Worm (Caenorhabditis elegans) whole organism, young adult: ENCODE data around the gene icl-1.

Experiments
- B0019.2 ChIP-seq: fragments of 200-800 bp; sonication (Bioruptor generic); conservative IDR thresholded peaks from 2 replicates; pipeline ENCODE4 v1.3.6; 2022; ENCODE audit warnings: missing genetic modification reagents, missing genetic modification characterization, missing compliant biosample characterization
- B0336.3 ChIP-seq: fragments of 200-800 bp; sonication (Bioruptor generic); IDR thresholded peaks from 2 replicates; pipeline ENCODE4 v1.3.6; 2022; ENCODE audit warnings: missing genetic modification characterization, missing compliant biosample characterization
- F22D6.2 ChIP-seq: sonication (generic microtip); optimal IDR thresholded peaks from 2 replicates; lab custom pipeline; 2016; ENCODE audit warnings: mild to moderate bottlenecking, missing genetic modification characterization, missing compliant biosample characterization
- F23B12.7 ChIP-seq: sonication (generic microtip); optimal IDR thresholded peaks from 2 replicates; lab custom pipeline; 2017; ENCODE audit warnings: missing genetic modification characterization, mild to moderate bottlenecking, missing compliant biosample characterization, antibody characterized with exemption, moderate library complexity; ENCODE audit not compliant: insufficient read depth
- F39B2.1 ChIP-seq: fragments of 200-800 bp; sonication (Bioruptor generic); IDR thresholded peaks from 2 replicates; pipeline ENCODE4 v1.3.6; 2022; ENCODE audit warnings: missing genetic modification reagents, missing genetic modification characterization, missing compliant biosample characterization
- F57A8.1 ChIP-seq: fragments of 200-800 bp; sonication (Bioruptor generic); optimal IDR thresholded peaks from 2 replicates; lab custom pipeline; 2018; ENCODE audit warnings: mild to moderate bottlenecking, missing genetic modification characterization, moderate library complexity, missing compliant biosample characterization
- K12H6.12 ChIP-seq: fragments of 200-800 bp; sonication (Bioruptor generic); optimal IDR thresholded peaks from 2 replicates; lab custom pipeline; 2018; ENCODE audit warnings: mild to moderate bottlenecking, missing genetic modification characterization, missing compliant biosample characterization
- Y56A3A.18 ChIP-seq: fragments of 200-800 bp; sonication (Bioruptor generic); IDR thresholded peaks from 2 replicates; pipeline ENCODE4 v1.3.6; 2022; ENCODE audit warnings: missing genetic modification reagents, missing genetic modification characterization, missing compliant biosample characterization
- Y95B8A.8 ChIP-seq: fragments of 200-800 bp; sonication (Bioruptor generic); IDR thresholded peaks from 2 replicates; pipeline ENCODE4 v1.3.6; 2022; ENCODE audit warnings: missing genetic modification reagents, missing genetic modification characterization, missing compliant biosample characterization
- aptf-3 ChIP-seq: fragments of 200-800 bp; sonication (Bioruptor generic); IDR thresholded peaks from 2 replicates; pipeline ENCODE4 v1.3.6; 2022; ENCODE audit warnings: missing genetic modification characterization, missing compliant biosample characterization
- athp-1 ChIP-seq: sonication (generic microtip); optimal IDR thresholded peaks from 2 replicates; lab custom pipeline; 2017; ENCODE audit warnings: mild to moderate bottlenecking, missing genetic modification characterization, missing compliant biosample characterization
- attf-3 ChIP-seq: fragments of 200-800 bp; sonication (Bioruptor generic); conservative IDR thresholded peaks from 2 replicates; pipeline ENCODE4 v1.3.6; 2022; ENCODE audit warnings: missing genetic modification reagents, missing genetic modification characterization, missing compliant biosample characterization
- attf-6 ChIP-seq: fragments of 200-800 bp; sonication (Bioruptor generic); IDR thresholded peaks from 2 replicates; pipeline ENCODE4 v1.3.6; 2022; ENCODE audit warnings: missing genetic modification reagents, missing genetic modification characterization, missing compliant biosample characterization
- ceh-100 ChIP-seq: fragments of 200-800 bp; sonication (Bioruptor generic); IDR thresholded peaks from 2 replicates; pipeline ENCODE4 v1.3.6; 2022; ENCODE audit warnings: missing genetic modification reagents, missing genetic modification characterization, missing compliant biosample characterization
- ceh-79 ChIP-seq: sonication (generic microtip); optimal IDR thresholded peaks from 2 replicates; lab custom pipeline; 2017; ENCODE audit warnings: mild to moderate bottlenecking, missing genetic modification characterization, missing compliant biosample characterization
- dpff-1 ChIP-seq: sonication (generic microtip); optimal IDR thresholded peaks from 2 replicates; lab custom pipeline; 2017; ENCODE audit warnings: mild to moderate bottlenecking, missing genetic modification characterization, missing compliant biosample characterization
- dpl-1 ChIP-seq: fragments of 150-350 bp; optimal IDR thresholded peaks from 2 replicates; lab custom pipeline; 2014; ENCODE audit warnings: missing biosample characterization, missing genetic modification reagents, missing genetic modification characterization
- egl-18 ChIP-seq: fragments of 200-800 bp; sonication (Bioruptor generic); IDR thresholded peaks from 2 replicates; pipeline ENCODE4 v1.3.6; 2022; ENCODE audit warnings: missing genetic modification reagents, missing genetic modification characterization, missing compliant biosample characterization
- egl-44 ChIP-seq: fragments of 200-800 bp; sonication (Bioruptor generic); IDR thresholded peaks from 2 replicates; pipeline ENCODE4 v1.3.6; 2022; ENCODE audit warnings: missing genetic modification reagents, missing genetic modification characterization, missing compliant biosample characterization
- ets-4 ChIP-seq: fragments of 200-800 bp; sonication (Bioruptor generic); optimal IDR thresholded peaks from 2 replicates; lab custom pipeline; 2018; ENCODE audit warnings: mild to moderate bottlenecking, missing genetic modification characterization, missing compliant biosample characterization
- fkh-3 ChIP-seq: sonication (generic microtip); optimal IDR thresholded peaks from 2 replicates; lab custom pipeline; 2016; ENCODE audit warnings: mild to moderate bottlenecking, missing genetic modification characterization, missing compliant biosample characterization
- gei-17 ChIP-seq: fragments of 200-800 bp; sonication (Bioruptor generic); optimal IDR thresholded peaks from 2 replicates; lab custom pipeline; 2018; ENCODE audit warnings: mild to moderate bottlenecking, missing genetic modification characterization, missing compliant biosample characterization
- hmg-20 ChIP-seq: fragments of 200-800 bp; sonication (Bioruptor generic); IDR thresholded peaks from 2 replicates; pipeline ENCODE4 v1.3.6; 2022; ENCODE audit warnings: missing genetic modification reagents, missing genetic modification characterization, missing compliant biosample characterization
- lin-26 ChIP-seq: fragments of 200-800 bp; sonication (Bioruptor generic); IDR thresholded peaks from 2 replicates; pipeline ENCODE4 v1.3.6; 2022; ENCODE audit warnings: missing genetic modification reagents, missing genetic modification characterization, missing compliant biosample characterization
- lin-54 ChIP-seq: fragments of 200-800 bp; sonication (Bioruptor generic); optimal IDR thresholded peaks from 2 replicates; lab custom pipeline; 2018; ENCODE audit warnings: mild to moderate bottlenecking, missing genetic modification characterization, missing compliant biosample characterization
- madf-3 ChIP-seq: fragments of 200-800 bp; sonication (Bioruptor generic); IDR thresholded peaks from 2 replicates; pipeline ENCODE4 v1.3.6; 2022; ENCODE audit warnings: missing genetic modification reagents, missing genetic modification characterization, missing compliant biosample characterization
- madf-8 ChIP-seq: fragments of 200-800 bp; sonication (Bioruptor generic); conservative IDR thresholded peaks from 2 replicates; pipeline ENCODE4 v1.3.6; 2022; ENCODE audit warnings: missing genetic modification reagents, missing genetic modification characterization, missing compliant biosample characterization
- nfya-1 ChIP-seq: sonication (generic microtip); optimal IDR thresholded peaks from 2 replicates; lab custom pipeline; 2017; ENCODE audit warnings: antibody characterized with exemption, missing compliant biosample characterization, missing genetic modification characterization, borderline replicate concordance; ENCODE audit not compliant: insufficient read depth
- nhr-120 ChIP-seq: fragments of 200-800 bp; sonication (Bioruptor generic); IDR thresholded peaks from 2 replicates; pipeline ENCODE4 v1.3.6; 2022; ENCODE audit warnings: missing genetic modification characterization, missing compliant biosample characterization
- nhr-179 ChIP-seq: sonication (generic microtip); optimal IDR thresholded peaks from 2 replicates; lab custom pipeline; 2016; ENCODE audit warnings: mild to moderate bottlenecking, missing genetic modification characterization, missing compliant biosample characterization
- rcor-1 ChIP-seq: fragments of 200-800 bp; sonication (Bioruptor generic); IDR thresholded peaks from 2 replicates; pipeline ENCODE4 v1.3.6; 2022; ENCODE audit warnings: missing genetic modification reagents, missing genetic modification characterization, missing compliant biosample characterization
- rec-8 ChIP-seq, 2 experiments: sonication (generic microtip); optimal IDR thresholded peaks; 2 replicates each; lab custom pipeline; 2016; ENCODE audit warnings: mild to moderate bottlenecking in 2 of 2, missing genetic modification characterization in 2 of 2, missing genetic modification reagents in 2 of 2, missing genotype in 2 of 2, missing biosample characterization in 1 of 2, missing compliant biosample characterization in 1 of 2, moderate library complexity in 1 of 2
- snpc-1.1 ChIP-seq: sonication (generic microtip); optimal IDR thresholded peaks from 2 replicates; lab custom pipeline; 2017; ENCODE audit warnings: missing genetic modification characterization, mild to moderate bottlenecking, missing compliant biosample characterization, antibody characterized with exemption, moderate library complexity, missing genotype, missing genetic modification reagents; ENCODE audit not compliant: insufficient read depth
- snpc-1.3 ChIP-seq: sonication (generic microtip); optimal IDR thresholded peaks from 2 replicates; lab custom pipeline; 2017; ENCODE audit warnings: missing genetic modification characterization, mild to moderate bottlenecking, missing compliant biosample characterization, antibody characterized with exemption, moderate library complexity, missing genotype, missing genetic modification reagents; ENCODE audit not compliant: insufficient read depth
- tbx-9 ChIP-seq: sonication (generic microtip); optimal IDR thresholded peaks from 2 replicates; lab custom pipeline; 2016; ENCODE audit warnings: borderline replicate concordance, missing genetic modification characterization, inconsistent platforms, missing compliant biosample characterization
- tlf-1 ChIP-seq: fragments of 200-800 bp; sonication (Bioruptor generic); optimal IDR thresholded peaks from 2 replicates; lab custom pipeline; 2018; ENCODE audit warnings: mild to moderate bottlenecking, missing genetic modification characterization, missing compliant biosample characterization
- unc-62 ChIP-seq: fragments of 150-350 bp; optimal IDR thresholded peaks from 2 replicates; lab custom pipeline; 2014; ENCODE audit warnings: missing biosample characterization, missing genetic modification reagents, missing genetic modification characterization
- ztf-18 ChIP-seq: sonication (generic microtip); optimal IDR thresholded peaks from 2 replicates; lab custom pipeline; 2016; ENCODE audit warnings: missing genotype, mild to moderate bottlenecking, missing genetic modification characterization, missing compliant biosample characterization
- ztf-25 ChIP-seq: fragments of 200-800 bp; sonication (Bioruptor generic); IDR thresholded peaks from 2 replicates; pipeline ENCODE4 v1.3.6; 2022; ENCODE audit warnings: missing genetic modification reagents, missing genetic modification characterization, missing compliant biosample characterization
- ztf-28 ChIP-seq: fragments of 200-800 bp; sonication (Bioruptor generic); IDR thresholded peaks from 2 replicates; pipeline ENCODE4 v1.3.6; 2022; ENCODE audit warnings: missing genetic modification reagents, missing genetic modification characterization, missing compliant biosample characterization

Gene icl-1

DNA sequence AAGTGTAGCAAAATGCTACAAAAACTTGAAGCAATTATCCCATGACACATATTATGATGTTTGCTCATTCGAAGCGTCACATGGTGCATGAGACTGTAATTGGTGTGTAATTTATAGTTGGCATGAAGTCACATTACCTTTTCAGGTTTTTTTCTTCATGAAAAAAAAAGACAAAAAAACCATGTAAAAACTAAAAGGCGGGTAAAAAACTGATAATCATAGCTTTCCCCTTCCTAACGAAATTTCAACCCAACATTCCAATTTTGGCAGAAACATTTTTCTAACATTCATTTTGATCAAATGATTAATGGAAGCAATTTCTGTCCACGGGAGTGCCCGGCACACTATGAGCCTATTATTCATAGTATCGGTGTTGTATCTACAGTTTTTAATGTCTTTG lies 20.2 kb upstream of the icl-1 start, which contains the start of gene sri-4:
Gene sri-4 (plus strand): TSS at position 301 of the 400 bp plus-strand sequence.
- TF ChIP-seq ztf-28 (GFP tag; lab: Robert Waterston, UW), result no peak
- TF ChIP-seq snpc-1.1 (tag; lab: Kevin White, UChicago), result no peak
- no peak for TF ChIP-seq nfya-1 (tag; lab: Kevin White, UChicago)
- TF ChIP-seq F22D6.2 (tag; lab: Kevin White, UChicago), result no peak
- no peak for TF ChIP-seq lin-26 (GFP tag; lab: Robert Waterston, UW)
- TF ChIP-seq Y95B8A.8 (GFP tag; lab: Robert Waterston, UW), result no peak
- TF ChIP-seq tlf-1 (GFP tag; lab: Kevin White, UChicago), result no peak
- TF ChIP-seq madf-8 (GFP tag; lab: Robert Waterston, UW), result no peak
- no peak for TF ChIP-seq hmg-20
- no peak for TF ChIP-seq Y56A3A.18 (GFP tag; lab: Robert Waterston, UW)
- no peak for TF ChIP-seq aptf-3
- TF ChIP-seq rcor-1 (GFP tag; lab: Robert Waterston, UW), result no peak
- TF ChIP-seq B0336.3 (GFP tag; lab: Robert Waterston, UW), result no peak
- TF ChIP-seq nhr-120 (GFP tag; lab: Robert Waterston, UW), result no peak
- no peak for TF ChIP-seq B0019.2
- TF ChIP-seq lin-54 (GFP tag; lab: Kevin White, UChicago), result no peak
- no peak for TF ChIP-seq K12H6.12 (tag; lab: Kevin White, UChicago)

DNA sequence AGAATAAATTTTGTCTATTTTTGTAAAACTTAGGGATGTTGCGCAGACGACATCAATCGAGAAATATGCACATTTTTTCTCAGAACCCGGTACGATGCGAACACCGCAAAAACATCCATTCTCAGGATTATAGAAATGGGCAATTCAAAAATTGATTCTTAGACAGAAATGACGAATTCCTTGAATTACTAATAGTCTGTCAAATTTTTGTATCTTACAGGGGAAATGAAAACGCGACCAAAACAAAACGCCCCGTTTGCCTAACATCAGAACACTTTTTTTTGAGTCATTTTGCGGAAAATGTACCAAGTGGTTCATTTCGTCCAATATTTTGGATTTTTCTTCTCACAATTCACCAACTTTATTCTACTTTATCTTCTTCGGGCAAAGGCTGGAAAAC lies 15.5 kb upstream of the icl-1 start, which contains the start of gene str-134:
Gene str-134 (plus strand): TSS at position 301 of the 400 bp plus-strand sequence.
- no peak for TF ChIP-seq attf-6 (GFP tag; lab: Robert Waterston, UW)
- no peak for TF ChIP-seq rec-8 (tag; optimal IDR thresholded peaks at IDR 0.05; lab: Kevin White, UChicago)
- TF ChIP-seq B0336.3 (GFP tag; lab: Robert Waterston, UW), result no peak
- TF ChIP-seq fkh-3, result no peak
- no peak for TF ChIP-seq unc-62 (GFP tag; lab: Kevin White, UChicago)
- TF ChIP-seq attf-3 (GFP tag; lab: Robert Waterston, UW), result no peak
- TF ChIP-seq dpff-1, result no peak
- TF ChIP-seq lin-54 (GFP tag; lab: Kevin White, UChicago), result no peak
- no peak for TF ChIP-seq gei-17 (GFP tag; lab: Kevin White, UChicago)

DNA sequence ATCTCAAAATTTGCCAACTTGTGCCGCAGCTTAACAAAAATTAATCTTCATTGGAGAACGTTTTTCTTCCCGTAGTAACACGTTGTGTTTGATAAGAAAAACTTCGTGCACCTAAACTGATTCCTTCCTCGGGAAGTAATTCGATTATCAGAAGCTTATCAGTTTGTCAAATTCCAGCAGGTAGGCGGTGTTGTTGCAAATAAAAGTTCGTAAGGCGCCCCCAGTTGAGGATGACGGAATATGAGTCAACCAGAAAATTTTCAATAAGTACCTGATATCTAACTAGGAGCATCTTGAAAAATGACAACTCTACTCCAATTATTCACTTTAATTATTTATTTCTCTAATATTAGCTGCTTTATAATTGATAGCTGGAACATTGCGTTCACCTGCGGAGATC lies 14.0 kb upstream of the icl-1 start, which contains the start of gene C05E4.7:
Gene C05E4.7 (plus strand): TSS at position 301 of the 400 bp plus-strand sequence.
- TF ChIP-seq snpc-1.3 (tag; lab: Kevin White, UChicago) (no peak), nhr-179 (tag; lab: Kevin White, UChicago) (no peak), madf-3 (GFP tag; lab: Robert Waterston, UW) (no peak), F39B2.1 (no peak), F57A8.1 (GFP tag; lab: Kevin White, UChicago) (no peak), egl-18 (GFP tag; lab: Robert Waterston, UW) (no peak), ztf-18 (no peak), ets-4 (GFP tag; lab: Kevin White, UChicago) (no peak), dpl-1 (GFP tag; lab: Kevin White, UChicago) (no peak), lin-54 (GFP tag; lab: Kevin White, UChicago) (no peak), fkh-3 (no peak), B0019.2 (no peak), F23B12.7 (tag; lab: Kevin White, UChicago) (no peak), athp-1 (no peak), ceh-79 (tag; lab: Kevin White, UChicago) (no peak), ceh-100 (no peak), tbx-9 (no peak), egl-44 (GFP tag; lab: Robert Waterston, UW) (no peak), ztf-25 (GFP tag; lab: Robert Waterston, UW) (no peak)
